Worm (Caenorhabditis elegans) whole organism, mixed stage, embryonic: Measurements from ENCODE around the gene F53B1.3.

Experiments
- ceh-39 ChIP-seq: fragments of 150-350 bp; optimal IDR thresholded peaks from 2 replicates; lab custom pipeline; 2014; ENCODE audit warnings: missing biosample characterization, missing genetic modification characterization
- elt-3 ChIP-seq: fragments of 150-350 bp; optimal IDR thresholded peaks from 2 replicates; lab custom pipeline; 2014; ENCODE audit warnings: missing biosample characterization, missing genetic modification characterization
- unc-62 ChIP-seq: fragments of 150-350 bp; optimal IDR thresholded peaks from 2 replicates; lab custom pipeline; 2014; ENCODE audit warnings: missing biosample characterization, missing genetic modification reagents, missing genetic modification characterization
- ztf-11 ChIP-seq: fragments of 150-350 bp; optimal IDR thresholded peaks from 2 replicates; lab custom pipeline; 2014; ENCODE audit warnings: missing biosample characterization, missing genetic modification characterization

ce11 chrX:2107414-2107813 lies 2.0 kb downstream of the F53B1.3 start:
- no peak for TF ChIP-seq ceh-39 (tag; lab: Kevin White, UChicago)
- TF ChIP-seq elt-3 (tag; lab: Kevin White, UChicago) = no peak
- no peak for TF ChIP-seq ztf-11 (tag; lab: Kevin White, UChicago)
- TF ChIP-seq unc-62 = no peak
